Worm (Caenorhabditis elegans) whole organism, L1 larva: Measurements from ENCODE around the gene lgc-6.

Experiments
- aly-2 ChIP-seq: fragments of 150-350 bp; optimal IDR thresholded peaks from 2 replicates; lab custom pipeline; 2014; ENCODE audit warnings: missing biosample characterization, missing genetic modification characterization
- ama-1 ChIP-seq: fragments of 150-350 bp; optimal IDR thresholded peaks from 2 replicates; lab custom pipeline; 2014
- ceh-82 ChIP-seq, 3 experiments: fragments of 150-350 bp in 1 of 3; sonication (generic microtip) in 2 of 3; optimal IDR thresholded peaks; 2 replicates each; lab custom pipeline; 2014 to 2017; ENCODE audit warnings: missing biosample characterization in 3 of 3, missing genetic modification characterization in 3 of 3
- ceh-90 ChIP-seq: sonication (generic microtip); optimal IDR thresholded peaks from 2 replicates; lab custom pipeline; 2016; ENCODE audit warnings: missing genetic modification characterization, missing compliant biosample characterization
- irx-1 ChIP-seq: sonication (generic microtip); optimal IDR thresholded peaks from 2 replicates; lab custom pipeline; 2016; ENCODE audit warnings: missing genetic modification characterization, missing compliant biosample characterization
- lin-35 ChIP-seq, 2 experiments: fragments of 150-350 bp; optimal IDR thresholded peaks; 2 replicates each; lab custom pipeline; 2014; ENCODE audit warnings: missing biosample characterization in 2 of 2, missing genetic modification characterization in 2 of 2, missing genetic modification reagents in 2 of 2
- lir-3 ChIP-seq: sonication (generic microtip); optimal IDR thresholded peaks from 2 replicates; lab custom pipeline; 2016; ENCODE audit warnings: mild to moderate bottlenecking, missing genetic modification characterization, moderate library complexity, missing compliant biosample characterization; ENCODE audit not compliant: poor library complexity
- lsy-2 ChIP-seq, 2 experiments: fragments of 150-350 bp; optimal IDR thresholded peaks; 2 replicates each; lab custom pipeline; 2014; ENCODE audit warnings: missing biosample characterization in 2 of 2, missing genetic modification characterization in 2 of 2
- nhr-71 ChIP-seq: sonication (generic microtip); optimal IDR thresholded peaks from 2 replicates; lab custom pipeline; 2016; ENCODE audit warnings: mild to moderate bottlenecking, missing genetic modification characterization, moderate library complexity, missing compliant biosample characterization
- nhr-90 ChIP-seq: sonication (generic microtip); optimal IDR thresholded peaks from 2 replicates; lab custom pipeline; 2016; ENCODE audit warnings: mild to moderate bottlenecking, missing genetic modification characterization, missing compliant biosample characterization; ENCODE audit not compliant: poor library complexity
- tbx-2 ChIP-seq: sonication (generic microtip); optimal IDR thresholded peaks from 2 replicates; lab custom pipeline; 2016; ENCODE audit warnings: missing genetic modification characterization, missing compliant biosample characterization
- tlp-1 ChIP-seq: fragments of 150-350 bp; optimal IDR thresholded peaks from 2 replicates; lab custom pipeline; 2014; ENCODE audit warnings: missing biosample characterization, missing genetic modification characterization
- unc-62 ChIP-seq: fragments of 150-350 bp; optimal IDR thresholded peaks from 2 replicates; lab custom pipeline; 2014; ENCODE audit warnings: missing biosample characterization, missing genetic modification reagents, missing genetic modification characterization

ce11 chrIV:8300468-8300867 is 39.3 kb upstream of the lgc-6 start, which contains the start of gene F35H10.5:
- TF ChIP-seq lin-35 (GFP tag; optimal IDR thresholded peaks at IDR 0.05; lab: Kevin White, UChicago) (no peak), tbx-2 (tag; lab: Kevin White, UChicago) (no peak), lsy-2 (tag; optimal IDR thresholded peaks at IDR 0.05; lab: Kevin White, UChicago) (no peak), irx-1 (no peak), ceh-82 (tag; optimal IDR thresholded peaks at IDR 0.05; lab: Kevin White, UChicago) (no peak), ama-1 (lab: Kevin White, UChicago) (no peak), unc-62 (GFP tag; lab: Kevin White, UChicago) (no peak), nhr-90 (tag; lab: Kevin White, UChicago) (no peak), aly-2 (tag; lab: Kevin White, UChicago) (no peak), tlp-1 (no peak), nhr-71 (tag; lab: Kevin White, UChicago) (no peak), lir-3 (tag; lab: Kevin White, UChicago) (no peak), ceh-90 (tag; lab: Kevin White, UChicago) (no peak)
